Fruit fly (Drosophila melanogaster) whole organism, adult: Measurements from ENCODE around the gene Dnz1.

Experiments used
- CG12768 ChIP-seq: fragments of 200-800 bp; sonication (Bioruptor generic); optimal IDR thresholded peaks from 2 replicates; lab custom pipeline; 2017; ENCODE audit warnings: missing biosample characterization, missing genetic modification characterization, mild to moderate bottlenecking, moderate library complexity, missing genetic modification reagents
- CG1620 ChIP-seq: fragments of 200-800 bp; sonication (Bioruptor generic); optimal IDR thresholded peaks from 2 replicates; lab custom pipeline; 2016; ENCODE audit warnings: missing biosample characterization, missing genetic modification characterization
- CG33017 ChIP-seq: fragments of 200-800 bp; sonication (Bioruptor generic); optimal IDR thresholded peaks from 2 replicates; lab custom pipeline; 2018; ENCODE audit warnings: missing biosample characterization, mild to moderate bottlenecking, missing genetic modification characterization, moderate library complexity
- CG5204 ChIP-seq: fragments of 200-800 bp; sonication (Bioruptor generic); optimal IDR thresholded peaks from 2 replicates; lab custom pipeline; 2016; ENCODE audit warnings: missing biosample characterization, missing genetic modification characterization
- CG7045 ChIP-seq: fragments of 200-800 bp; sonication (Bioruptor generic); optimal IDR thresholded peaks from 2 replicates; lab custom pipeline; 2017; ENCODE audit warnings: missing biosample characterization, mild to moderate bottlenecking, missing genetic modification characterization
- Crg-1 ChIP-seq: fragments of 200-800 bp; sonication (Bioruptor generic); optimal IDR thresholded peaks from 2 replicates; lab custom pipeline; 2016; ENCODE audit warnings: missing biosample characterization, missing genetic modification characterization
- Hr96 ChIP-seq: fragments of 200-800 bp; sonication (Bioruptor generic); optimal IDR thresholded peaks from 2 replicates; lab custom pipeline; 2016; ENCODE audit warnings: missing biosample characterization, missing genetic modification characterization
- bab1 ChIP-seq: fragments of 200-800 bp; sonication (Bioruptor generic); optimal IDR thresholded peaks from 3 replicates; lab custom pipeline; 2019; ENCODE audit warnings: missing biosample characterization, mild to moderate bottlenecking, missing genetic modification characterization, moderate library complexity
- cic ChIP-seq: fragments of 200-800 bp; sonication (Bioruptor generic); optimal IDR thresholded peaks from 2 replicates; lab custom pipeline; 2017; ENCODE audit warnings: missing biosample characterization, mild to moderate bottlenecking, missing genetic modification characterization, moderate library complexity
- tj ChIP-seq: fragments of 200-800 bp; sonication (Bioruptor generic); optimal IDR thresholded peaks from 3 replicates; lab custom pipeline; 2017; ENCODE audit warnings: missing biosample characterization, mild to moderate bottlenecking, missing genetic modification characterization, moderate library complexity
- toe ChIP-seq: fragments of 200-800 bp; sonication (Bioruptor generic); optimal IDR thresholded peaks from 2 replicates; lab custom pipeline; 2016; ENCODE audit warnings: missing biosample characterization, missing genetic modification characterization

DNA sequence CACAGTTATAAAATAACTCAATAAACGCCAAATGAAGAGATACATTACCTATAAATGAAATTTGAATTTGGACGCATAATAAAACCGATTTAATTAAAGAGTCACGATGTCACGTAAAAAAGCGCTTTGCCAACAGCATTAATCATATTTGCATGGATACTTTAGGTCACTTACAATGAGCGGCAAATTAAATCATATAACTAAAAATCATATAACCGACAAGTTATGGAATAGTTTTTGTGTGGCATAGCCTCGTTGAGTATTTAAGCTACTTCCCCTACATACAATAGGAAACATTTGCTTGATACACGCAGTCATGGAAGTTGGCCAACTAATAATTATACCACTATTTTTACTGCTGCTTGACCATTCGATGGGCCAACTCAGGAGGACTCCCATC, 37.6 kb downstream of the Dnz1 start, which contains the start of gene CG6508:
- TF ChIP-seq CG7045 (no peak), CG5204 (GFP tag; lab: Kevin White, UChicago) (no peak), tj (GFP tag; lab: Kevin White, UChicago) (no peak), cic (GFP tag; lab: Kevin White, UChicago) (no peak), CG33017 (tag; lab: Kevin White, UChicago) (no peak), CG12768 (GFP tag; lab: Kevin White, UChicago) (no peak), CG1620 (GFP tag; lab: Kevin White, UChicago) (no peak), Crg-1 (GFP tag; lab: Kevin White, UChicago) (no peak), Hr96 (GFP tag; lab: Kevin White, UChicago) (no peak), bab1 (GFP tag; lab: Kevin White, UChicago) (no peak), toe (GFP tag; lab: Kevin White, UChicago) (no peak)
